Worm (Caenorhabditis elegans): ENCODE data around the gene pdcd-2.

- no peak for TF ChIP-seq dpl-1 (GFP tag; optimal IDR thresholded peaks at IDR 0.05)
- no peak for TF ChIP-seq lir-3 (tag; optimal IDR thresholded peaks at IDR 0.05; ENCODE audit: poor library complexity)
- TF ChIP-seq pag-3 (tag; optimal IDR thresholded peaks at IDR 0.05; ENCODE audit: borderline replicate concordance, insufficient read depth): no peak
- no peak for TF ChIP-seq ama-1 (optimal IDR thresholded peaks at IDR 0.05)
- TF ChIP-seq aly-2 (tag; optimal IDR thresholded peaks at IDR 0.05): no peak
- TF ChIP-seq C04F5.9 (tag; optimal IDR thresholded peaks at IDR 0.05): no peak
- TF ChIP-seq lin-13 (GFP tag; optimal IDR thresholded peaks at IDR 0.05): no peak
- TF ChIP-seq mdl-1 (tag; optimal IDR thresholded peaks at IDR 0.05): no peak
- no peak for TF ChIP-seq fkh-8 (tag; optimal IDR thresholded peaks at IDR 0.05)
- TF ChIP-seq elt-3 (tag; optimal IDR thresholded peaks at IDR 0.05): no peak
- TF ChIP-seq ztf-11 (tag; optimal IDR thresholded peaks at IDR 0.05): no peak
These were observed 47.3 kb downstream of the pdcd-2 start, which contains the start of gene ckb-3 for ce11 chrIII:4370585-4370984.

Measured in whole organism, L1 larva.